Worm (Caenorhabditis elegans): Measurements from ENCODE around the gene D1046.2.

The D1046.2 gene

DNA sequence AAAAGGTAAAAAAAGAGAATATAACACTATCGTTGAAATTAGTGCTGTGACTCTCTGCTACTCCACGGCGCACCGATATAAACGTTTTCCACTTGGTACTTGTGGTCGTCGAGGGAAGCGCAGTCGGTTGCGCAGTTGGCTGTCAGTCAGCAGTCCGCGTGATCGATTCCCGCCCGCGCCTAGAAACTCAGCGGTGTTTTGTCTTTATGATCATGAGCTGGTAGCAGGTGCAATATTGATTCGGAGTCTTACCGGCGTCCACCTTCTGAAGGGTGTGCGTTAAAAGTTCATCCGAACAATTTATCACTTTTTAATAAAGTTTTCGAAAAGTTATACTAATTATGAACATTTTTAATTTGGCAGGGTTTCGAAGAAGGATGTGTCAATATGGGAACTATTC lies 1.2 kb upstream of the D1046.2 start (continued):
- TF ChIP-seq nhr-179 (tag; optimal IDR thresholded peaks at IDR 0.05) (peak; percentile 78), ceh-27 (GFP tag; optimal IDR thresholded peaks at IDR 0.05) (peak; percentile 84), ets-4 (GFP tag; optimal IDR thresholded peaks at IDR 0.05) (peak; percentile 93), fkh-3 (tag; optimal IDR thresholded peaks at IDR 0.05) (peak; percentile 93), ekl-4 (GFP tag; IDR thresholded peaks at IDR 0.05) (peak; percentile 89), snpc-1.3 (tag; optimal IDR thresholded peaks at IDR 0.05; ENCODE audit: insufficient read depth) (peak; percentile 95), ceh-100 (GFP tag; IDR thresholded peaks at IDR 0.05) (peak; percentile 74), let-526 (GFP tag; IDR thresholded peaks at IDR 0.05) (peak; percentile 50; the same call in 1 of the 2 replicates), mel-28 (tag; optimal IDR thresholded peaks at IDR 0.05; ENCODE audit: borderline replicate concordance) (peak; percentile 31), F55B11.4 (tag; optimal IDR thresholded peaks at IDR 0.05; ENCODE audit: borderline replicate concordance, insufficient read depth) (no peak), F33H1.4 (GFP tag; IDR thresholded peaks at IDR 0.05) (peak; percentile 38), Y95B8A.8 (GFP tag; IDR thresholded peaks at IDR 0.05) (0 out of 2 replicates have a peak, but pooled peaks have one; percentile 40), B0261.1 (tag; optimal IDR thresholded peaks at IDR 0.05) (peak; percentile 98), unc-62 (GFP tag; optimal IDR thresholded peaks at IDR 0.05) (no peak), hmg-1.2 (GFP tag; IDR thresholded peaks at IDR 0.05) (peak; percentile 78), chd-7 (tag; optimal IDR thresholded peaks at IDR 0.05) (peak; percentile 94), ztf-28 (GFP tag; IDR thresholded peaks at IDR 0.05) (peak; percentile 85), hmg-20 (GFP tag; IDR thresholded peaks at IDR 0.05) (peak; percentile 70)

DNA sequence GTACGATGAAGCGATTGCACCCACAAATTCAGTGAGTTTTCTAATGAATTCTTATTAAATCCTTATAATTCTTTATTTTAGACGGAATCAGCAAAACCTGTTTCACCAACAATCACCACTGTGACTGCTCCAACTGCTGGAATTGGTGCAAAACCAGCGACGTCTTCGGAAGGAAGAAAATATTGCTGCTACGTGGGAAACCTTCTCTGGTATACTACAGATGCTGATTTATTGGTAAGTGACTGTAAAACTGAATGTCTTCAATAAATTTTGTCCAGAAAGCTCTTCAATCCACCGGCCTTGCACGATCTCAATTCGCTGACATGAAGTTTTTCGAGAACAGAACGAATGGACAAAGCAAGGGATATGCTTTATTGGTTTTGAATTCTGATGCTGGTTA lies 644 bp upstream of the D1046.2 start:
- no peak for TF ChIP-seq sptf-2 (GFP tag; optimal IDR thresholded peaks at IDR 0.05)
- no peak for TF ChIP-seq pbrm-1 (GFP tag; IDR thresholded peaks at IDR 0.05)
- no peak for TF ChIP-seq F39B2.1 (GFP tag; IDR thresholded peaks at IDR 0.05)
- no peak for TF ChIP-seq Y56A3A.18 (GFP tag; IDR thresholded peaks at IDR 0.05)
- no peak for TF ChIP-seq unc-62 (GFP tag; optimal IDR thresholded peaks at IDR 0.05)
- TF ChIP-seq lin-35 (GFP tag; optimal IDR thresholded peaks at IDR 0.05) = no peak
- TF ChIP-seq sdz-38 (tag; optimal IDR thresholded peaks at IDR 0.05) = no peak

DNA sequence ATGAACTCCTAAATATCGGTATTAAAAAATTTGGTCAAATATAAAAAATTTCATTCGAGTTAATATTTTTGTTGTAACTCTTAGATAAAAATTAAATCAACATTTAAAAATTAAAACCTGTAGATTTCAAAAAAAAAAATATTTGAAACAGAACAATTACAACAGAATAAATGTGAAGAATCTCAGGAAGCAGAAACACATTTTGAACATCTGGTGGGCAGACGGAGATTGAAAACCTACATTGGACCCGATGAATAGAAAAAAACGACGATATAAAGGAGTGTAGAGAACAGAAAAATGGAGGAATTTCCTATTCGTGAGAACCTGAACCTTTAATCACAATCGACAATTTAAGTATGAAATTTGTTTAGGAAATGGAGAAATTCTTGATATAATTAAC lies 1.7 kb downstream of the D1046.2 start:
- TF ChIP-seq C06A6.2 (GFP tag; conservative IDR thresholded peaks at IDR 0.05) (no peak), lag-1 (GFP tag; IDR thresholded peaks at IDR 0.05) (no peak)

DNA sequence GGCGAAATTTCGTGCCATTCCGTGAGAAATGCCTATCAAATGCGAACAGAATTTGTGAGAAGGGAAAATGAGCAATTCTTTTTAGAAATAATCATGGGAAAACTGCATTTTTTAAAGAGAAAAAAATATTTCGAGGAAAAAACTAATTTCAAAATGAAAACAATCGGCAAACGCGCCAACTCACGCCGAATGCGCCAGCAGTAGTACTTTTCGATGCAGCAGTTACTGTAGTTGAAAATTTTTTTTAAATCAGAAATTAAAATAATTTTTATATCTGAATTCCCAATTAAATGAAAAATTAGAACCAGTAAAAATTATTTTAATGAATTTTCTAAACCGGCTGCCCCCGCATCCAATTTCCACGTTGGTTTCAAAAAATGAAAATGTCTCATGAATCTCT lies 2.5 kb downstream of the D1046.2 start:
- TF ChIP-seq lsl-1 (GFP tag; optimal IDR thresholded peaks at IDR 0.05) = peak; percentile 87
- no peak for TF ChIP-seq unc-130 (GFP tag; optimal IDR thresholded peaks at IDR 0.05)
- TF ChIP-seq efl-1 (GFP tag; optimal IDR thresholded peaks at IDR 0.05) = peak; percentile 29
- no peak for TF ChIP-seq let-607 (tag; optimal IDR thresholded peaks at IDR 0.05)
- TF ChIP-seq ztf-18 (tag; optimal IDR thresholded peaks at IDR 0.05) = peak; percentile 94
- TF ChIP-seq madf-8 (GFP tag; conservative IDR thresholded peaks at IDR 0.05) = peak; percentile 48
- TF ChIP-seq snpc-4 (GFP tag; optimal IDR thresholded peaks at IDR 0.05) = no peak
- TF ChIP-seq snpc-4 (tag; optimal IDR thresholded peaks at IDR 0.05) = peak in 1 of 4 experiments; percentile 41
- TF ChIP-seq F55B11.4 (tag; optimal IDR thresholded peaks at IDR 0.05; ENCODE audit: borderline replicate concordance, insufficient read depth) = no peak
- TF ChIP-seq F49E8.2 (tag; optimal IDR thresholded peaks at IDR 0.05; ENCODE audit: insufficient read depth) = peak; percentile 36
- peak; percentile 45; the same call in 1 of the 2 replicates for TF ChIP-seq D2030.7 (GFP tag; IDR thresholded peaks at IDR 0.05)
- TF ChIP-seq lin-54 (GFP tag; optimal IDR thresholded peaks at IDR 0.05) = peak; percentile 37
- 0 out of 2 replicates have a peak, but pooled peaks have one; percentile 31 for TF ChIP-seq F33H1.4 (GFP tag; IDR thresholded peaks at IDR 0.05)
- peak; percentile 9 for TF ChIP-seq F23B12.7 (tag; optimal IDR thresholded peaks at IDR 0.05; ENCODE audit: insufficient read depth)
- TF ChIP-seq ztf-25 (GFP tag; IDR thresholded peaks at IDR 0.05) = no peak
- TF ChIP-seq B0035.1 (tag; optimal IDR thresholded peaks at IDR 0.05) = no peak
- peak; percentile 4 for TF ChIP-seq tbp1 (GFP tag; optimal IDR thresholded peaks at IDR 0.05)
- 0 out of 2 replicates have a peak, but pooled peaks have one; percentile 7 for TF ChIP-seq pbrm-1 (GFP tag; IDR thresholded peaks at IDR 0.05)
- 0 out of 2 replicates have a peak, but pooled peaks have one; percentile 48 for TF ChIP-seq dox-1 (GFP tag; IDR thresholded peaks at IDR 0.05)
- peak; percentile 63 for TF ChIP-seq madf-6 (GFP tag; IDR thresholded peaks at IDR 0.05)
- peak; percentile 50 for TF ChIP-seq xnd-1 (tag; optimal IDR thresholded peaks at IDR 0.05)
